Worm (Caenorhabditis elegans) whole organism, L2 larva: ENCODE measurements around the gene W05B10.6.

Experiments
- C34F6.9 ChIP-seq: fragments of 150-350 bp; optimal IDR thresholded peaks from 2 replicates; lab custom pipeline; 2014; ENCODE audit warnings: missing biosample characterization, missing genetic modification characterization
- F13H6.1 ChIP-seq: sonication (generic microtip); optimal IDR thresholded peaks from 2 replicates; lab custom pipeline; 2016; ENCODE audit warnings: missing genetic modification characterization, missing compliant biosample characterization
- R02D3.7 ChIP-seq: fragments of 150-350 bp; optimal IDR thresholded peaks from 2 replicates; lab custom pipeline; 2014; ENCODE audit warnings: missing biosample characterization, missing genetic modification characterization
- Y55F3AM.14 ChIP-seq: fragments of 200-800 bp; sonication (Bioruptor generic); optimal IDR thresholded peaks from 2 replicates; lab custom pipeline; 2018; ENCODE audit warnings: mild to moderate bottlenecking, missing genetic modification characterization, missing compliant biosample characterization
- ZK546.5 ChIP-seq: sonication (generic microtip); optimal IDR thresholded peaks from 2 replicates; lab custom pipeline; 2017; ENCODE audit warnings: missing biosample characterization, missing genetic modification characterization
- aly-2 ChIP-seq: fragments of 150-350 bp; optimal IDR thresholded peaks from 2 replicates; lab custom pipeline; 2014; ENCODE audit warnings: missing biosample characterization, missing genetic modification characterization
- ama-1 ChIP-seq: fragments of 150-350 bp; optimal IDR thresholded peaks from 2 replicates; lab custom pipeline; 2018; ENCODE audit warnings: inconsistent platforms
- ceh-16 ChIP-seq: fragments of 150-350 bp; optimal IDR thresholded peaks from 2 replicates; lab custom pipeline; 2014; ENCODE audit warnings: missing biosample characterization, missing genetic modification characterization
- ceh-82 ChIP-seq: fragments of 150-350 bp; optimal IDR thresholded peaks from 2 replicates; lab custom pipeline; 2014; ENCODE audit warnings: missing biosample characterization, missing genetic modification characterization
- crh-2 ChIP-seq: sonication (generic microtip); optimal IDR thresholded peaks from 2 replicates; lab custom pipeline; 2017; ENCODE audit warnings: missing biosample characterization, missing genetic modification characterization
- dmd-4 ChIP-seq: sonication (generic microtip); optimal IDR thresholded peaks from 2 replicates; lab custom pipeline; 2017; ENCODE audit warnings: missing biosample characterization, missing genetic modification characterization
- egl-27 ChIP-seq: sonication (generic microtip); optimal IDR thresholded peaks from 3 replicates; lab custom pipeline; 2017; ENCODE audit warnings: missing biosample characterization, missing genetic modification reagents, missing genetic modification characterization
- elt-1 ChIP-seq: fragments of 150-350 bp; optimal IDR thresholded peaks from 2 replicates; lab custom pipeline; 2014; ENCODE audit warnings: missing biosample characterization, missing genetic modification characterization
- elt-3 ChIP-seq: sonication (generic microtip); optimal IDR thresholded peaks from 2 replicates; lab custom pipeline; 2017; ENCODE audit warnings: missing biosample characterization, missing genetic modification characterization
- fos-1 ChIP-seq: fragments of 150-350 bp; optimal IDR thresholded peaks from 2 replicates; lab custom pipeline; 2014; ENCODE audit warnings: missing biosample characterization, missing genetic modification characterization
- gmeb-1 ChIP-seq: fragments of 150-350 bp; optimal IDR thresholded peaks from 2 replicates; lab custom pipeline; 2014; ENCODE audit warnings: missing biosample characterization, missing genetic modification characterization
- lin-13 ChIP-seq: fragments of 150-350 bp; optimal IDR thresholded peaks from 2 replicates; lab custom pipeline; 2014; ENCODE audit warnings: missing biosample characterization, missing genetic modification reagents, missing genetic modification characterization
- lin-39 ChIP-seq: fragments of 150-350 bp; optimal IDR thresholded peaks from 2 replicates; lab custom pipeline; 2014; ENCODE audit warnings: missing biosample characterization, missing genetic modification reagents, missing genetic modification characterization
- lsy-2 ChIP-seq, 2 experiments: fragments of 150-350 bp in 1 of 2; sonication (generic microtip) in 1 of 2; optimal IDR thresholded peaks; 2 replicates each; lab custom pipeline; 2014 to 2017; ENCODE audit warnings: missing biosample characterization in 2 of 2, missing genetic modification characterization in 2 of 2
- mab-5 ChIP-seq: fragments of 150-350 bp; optimal IDR thresholded peaks from 2 replicates; lab custom pipeline; 2014; ENCODE audit warnings: missing biosample characterization, missing genetic modification characterization
- mbf-1 ChIP-seq: sonication (generic microtip); optimal IDR thresholded peaks from 2 replicates; lab custom pipeline; 2017; ENCODE audit warnings: missing biosample characterization, missing genetic modification characterization
- mdl-1 ChIP-seq, 2 experiments: fragments of 150-350 bp in 1 of 2; sonication (generic microtip) in 1 of 2; optimal IDR thresholded peaks; 2 replicates each; lab custom pipeline; 2017; ENCODE audit warnings: missing biosample characterization in 2 of 2, missing genetic modification characterization in 2 of 2
- nhr-10 ChIP-seq: sonication (generic microtip); optimal IDR thresholded peaks from 2 replicates; lab custom pipeline; 2017; ENCODE audit warnings: missing biosample characterization, missing genetic modification characterization
- nhr-11 ChIP-seq: fragments of 150-350 bp; optimal IDR thresholded peaks from 2 replicates; lab custom pipeline; 2014; ENCODE audit warnings: missing biosample characterization, missing genetic modification characterization
- nhr-12 ChIP-seq: fragments of 150-350 bp; optimal IDR thresholded peaks from 2 replicates; lab custom pipeline; 2014; ENCODE audit warnings: missing biosample characterization, missing genetic modification characterization
- nhr-129 ChIP-seq: fragments of 150-350 bp; optimal IDR thresholded peaks from 2 replicates; lab custom pipeline; 2014; ENCODE audit warnings: missing biosample characterization, missing genetic modification characterization
- nhr-21 ChIP-seq: fragments of 150-350 bp; optimal IDR thresholded peaks from 2 replicates; lab custom pipeline; 2014; ENCODE audit warnings: missing biosample characterization, missing genetic modification characterization
- nhr-23 ChIP-seq: fragments of 150-350 bp; optimal IDR thresholded peaks from 2 replicates; lab custom pipeline; 2014; ENCODE audit warnings: missing biosample characterization, missing genetic modification reagents, missing genetic modification characterization
- nhr-237 ChIP-seq: fragments of 150-350 bp; optimal IDR thresholded peaks from 2 replicates; lab custom pipeline; 2014; ENCODE audit warnings: missing biosample characterization, missing genetic modification characterization
- nhr-25 ChIP-seq: fragments of 150-350 bp; sonication (generic microtip); optimal IDR thresholded peaks from 3 replicates; lab custom pipeline; 2014; ENCODE audit warnings: missing biosample characterization, missing genetic modification characterization
- nhr-6 ChIP-seq: fragments of 150-350 bp; optimal IDR thresholded peaks from 2 replicates; lab custom pipeline; 2014; ENCODE audit warnings: missing biosample characterization, missing genetic modification characterization
- nhr-77 ChIP-seq: fragments of 150-350 bp; optimal IDR thresholded peaks from 2 replicates; lab custom pipeline; 2014; ENCODE audit warnings: missing biosample characterization, missing genetic modification characterization
- sem-4 ChIP-seq: fragments of 150-350 bp; optimal IDR thresholded peaks from 2 replicates; lab custom pipeline; 2014; ENCODE audit warnings: missing biosample characterization, missing genetic modification reagents, missing genetic modification characterization
- skn-1 ChIP-seq: sonication (generic microtip); optimal IDR thresholded peaks from 2 replicates; lab custom pipeline; 2017; ENCODE audit warnings: missing biosample characterization, missing genetic modification characterization
- sma-3 ChIP-seq: sonication (generic microtip); optimal IDR thresholded peaks from 2 replicates; lab custom pipeline; 2016; ENCODE audit warnings: missing genetic modification reagents, missing genetic modification characterization, missing compliant biosample characterization
- sma-9 ChIP-seq, 2 experiments: fragments of 150-350 bp in 1 of 2; sonication (generic microtip) in 1 of 2; optimal IDR thresholded peaks; 2 replicates each; lab custom pipeline; 2014 to 2016; ENCODE audit warnings: missing genetic modification characterization in 2 of 2, mild to moderate bottlenecking in 1 of 2, missing biosample characterization in 1 of 2, missing compliant biosample characterization in 1 of 2, missing genetic modification reagents in 1 of 2, moderate library complexity in 1 of 2
- snpc-4 ChIP-seq: fragments of 150-350 bp; optimal IDR thresholded peaks from 2 replicates; lab custom pipeline; 2014; ENCODE audit warnings: missing biosample characterization, missing genetic modification characterization
- unc-39 ChIP-seq: fragments of 150-350 bp; optimal IDR thresholded peaks from 2 replicates; lab custom pipeline; 2014; ENCODE audit warnings: missing biosample characterization, missing genetic modification characterization
- unc-55 ChIP-seq: fragments of 150-350 bp; sonication (generic microtip); optimal IDR thresholded peaks from 3 replicates; lab custom pipeline; 2014; ENCODE audit warnings: missing biosample characterization, missing genetic modification reagents, missing genetic modification characterization
- unc-62 ChIP-seq: fragments of 150-350 bp; optimal IDR thresholded peaks from 2 replicates; lab custom pipeline; 2014; ENCODE audit warnings: missing biosample characterization, missing genetic modification reagents, missing genetic modification characterization
- ztf-1 ChIP-seq: fragments of 200-800 bp; sonication (Bioruptor generic); conservative IDR thresholded peaks from 2 replicates; pipeline ENCODE4 v1.3.6; 2022; ENCODE audit warnings: missing genetic modification characterization, missing compliant biosample characterization
- ztf-4 ChIP-seq: fragments of 150-350 bp; optimal IDR thresholded peaks from 2 replicates; lab custom pipeline; 2014; ENCODE audit warnings: missing biosample characterization, missing genetic modification characterization

W05B10.6 gene

DNA sequence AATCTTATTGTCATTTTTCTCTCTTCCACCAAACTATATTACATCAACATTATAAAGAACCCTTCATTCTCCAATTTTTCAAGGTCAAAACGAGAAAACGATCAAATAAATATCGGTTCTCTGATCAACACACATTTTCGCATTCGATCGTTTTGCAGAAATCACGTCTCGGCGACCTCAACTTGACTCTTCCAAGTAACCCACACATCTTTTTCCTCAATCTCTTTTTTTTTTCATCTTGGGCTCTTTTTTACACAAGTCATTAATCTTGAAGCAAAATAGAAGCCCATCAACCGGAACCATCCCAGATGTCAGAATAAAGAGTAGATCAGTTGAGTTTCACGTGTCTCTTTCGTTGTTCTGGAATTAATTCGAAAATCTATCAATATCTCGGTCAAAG lies 21.8 kb downstream of the W05B10.6 start:
- TF ChIP-seq skn-1 (no peak), nhr-12 (tag; lab: Kevin White, UChicago) (no peak), nhr-23 (no peak), ztf-1 (no peak), ceh-16 (tag; lab: Kevin White, UChicago) (no peak), mbf-1 (tag; lab: Kevin White, UChicago) (no peak), ZK546.5 (tag; lab: Kevin White, UChicago) (no peak), mab-5 (tag; lab: Kevin White, UChicago) (peak; percentile 17), nhr-129 (tag; lab: Kevin White, UChicago) (peak; percentile 55), ama-1 (lab: Kevin White, UChicago) (no peak), F13H6.1 (tag; lab: Kevin White, UChicago) (peak; percentile 41), sma-9 (GFP tag; optimal IDR thresholded peaks at IDR 0.05; lab: Kevin White, UChicago) (peak; percentile 62), sma-9 (tag; optimal IDR thresholded peaks at IDR 0.05; lab: Kevin White, UChicago) (no peak), elt-1 (tag; lab: Kevin White, UChicago) (no peak), sem-4 (peak; percentile 24), elt-3 (tag; lab: Kevin White, UChicago) (no peak), aly-2 (tag; lab: Kevin White, UChicago) (no peak), Y55F3AM.14 (GFP tag; lab: Kevin White, UChicago) (no peak), crh-2 (peak; percentile 16), lsy-2 (tag; optimal IDR thresholded peaks at IDR 0.05; lab: Kevin White, UChicago) (peak in 1 of 2 experiments; percentile 31), dmd-4 (tag; lab: Kevin White, UChicago) (no peak), mdl-1 (tag; optimal IDR thresholded peaks at IDR 0.05; lab: Kevin White, UChicago) (no peak), lin-39 (tag; lab: Kevin White, UChicago) (no peak), nhr-77 (tag; lab: Kevin White, UChicago) (no peak), egl-27 (tag; lab: Kevin White, UChicago) (no peak), ceh-82 (tag; lab: Kevin White, UChicago) (no peak), lin-13 (GFP tag; lab: Kevin White, UChicago) (no peak), snpc-4 (tag; lab: Kevin White, UChicago) (no peak), nhr-25 (tag; lab: Kevin White, UChicago) (peak; percentile 71), gmeb-1 (tag; lab: Kevin White, UChicago) (no peak), C34F6.9 (tag; lab: Kevin White, UChicago) (peak; percentile 3), nhr-237 (tag; lab: Kevin White, UChicago) (no peak), nhr-10 (tag; lab: Kevin White, UChicago) (no peak), nhr-6 (tag; lab: Kevin White, UChicago) (no peak)

DNA sequence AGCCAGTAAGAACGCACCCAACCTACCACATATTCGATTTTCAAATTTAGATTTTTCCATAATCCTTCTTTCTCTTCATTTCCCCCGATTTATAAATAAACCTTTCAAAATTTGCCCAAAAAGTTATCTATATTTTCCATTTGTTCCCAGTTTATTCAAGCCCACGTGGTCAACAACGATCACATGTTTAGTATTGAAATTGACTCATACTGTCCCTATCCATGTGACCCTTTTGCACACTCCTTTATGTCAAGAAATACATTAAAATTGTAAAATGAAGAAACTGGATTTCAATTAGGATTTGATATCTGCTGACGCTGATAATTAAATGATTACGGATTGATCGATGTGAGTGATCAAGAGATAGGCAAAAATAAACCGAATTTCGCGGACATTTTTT lies 22.8 kb downstream of the W05B10.6 start:
- TF ChIP-seq mbf-1 (tag; lab: Kevin White, UChicago) = no peak
- TF ChIP-seq crh-2 = peak; percentile 42
- peak; percentile 83 for TF ChIP-seq nhr-129 (tag; lab: Kevin White, UChicago)
- TF ChIP-seq C34F6.9 (tag; lab: Kevin White, UChicago) = peak; percentile 63
- peak; percentile 91 for TF ChIP-seq sma-9 (GFP tag; optimal IDR thresholded peaks at IDR 0.05; lab: Kevin White, UChicago)
- TF ChIP-seq sma-9 (tag; optimal IDR thresholded peaks at IDR 0.05; lab: Kevin White, UChicago) = no peak
- no peak for TF ChIP-seq unc-39
- no peak for TF ChIP-seq nhr-11 (tag; lab: Kevin White, UChicago)
- TF ChIP-seq nhr-21 (tag; lab: Kevin White, UChicago) = peak; percentile 22
- TF ChIP-seq elt-3 (tag; lab: Kevin White, UChicago) = no peak
- no peak for TF ChIP-seq nhr-12 (tag; lab: Kevin White, UChicago)
- no peak for TF ChIP-seq R02D3.7
- no peak for TF ChIP-seq aly-2 (tag; lab: Kevin White, UChicago)
- TF ChIP-seq unc-55 = no peak
- TF ChIP-seq lin-13 (GFP tag; lab: Kevin White, UChicago) = no peak
- no peak for TF ChIP-seq mab-5 (tag; lab: Kevin White, UChicago)
- no peak for TF ChIP-seq unc-62
- no peak for TF ChIP-seq nhr-77 (tag; lab: Kevin White, UChicago)
- TF ChIP-seq gmeb-1 (tag; lab: Kevin White, UChicago) = peak; percentile 72
- no peak for TF ChIP-seq elt-1 (tag; lab: Kevin White, UChicago)
- TF ChIP-seq skn-1 = no peak
- TF ChIP-seq mdl-1 (tag; optimal IDR thresholded peaks at IDR 0.05; lab: Kevin White, UChicago) = peak in 1 of 2 experiments; percentile 27
- no peak for TF ChIP-seq sem-4
- TF ChIP-seq fos-1 = peak; percentile 15
- TF ChIP-seq sma-3 (GFP tag; lab: Kevin White, UChicago) = peak; percentile 92
- no peak for TF ChIP-seq nhr-23
- TF ChIP-seq ztf-4 (tag; lab: Kevin White, UChicago) = peak; percentile 4
